Worm (Caenorhabditis elegans): ENCODE measurements around the gene ptr-8.
A peak's percentile ranks its signal among the peaks of the same experiment; 100 is the strongest.

The ptr-8 gene

DNA sequence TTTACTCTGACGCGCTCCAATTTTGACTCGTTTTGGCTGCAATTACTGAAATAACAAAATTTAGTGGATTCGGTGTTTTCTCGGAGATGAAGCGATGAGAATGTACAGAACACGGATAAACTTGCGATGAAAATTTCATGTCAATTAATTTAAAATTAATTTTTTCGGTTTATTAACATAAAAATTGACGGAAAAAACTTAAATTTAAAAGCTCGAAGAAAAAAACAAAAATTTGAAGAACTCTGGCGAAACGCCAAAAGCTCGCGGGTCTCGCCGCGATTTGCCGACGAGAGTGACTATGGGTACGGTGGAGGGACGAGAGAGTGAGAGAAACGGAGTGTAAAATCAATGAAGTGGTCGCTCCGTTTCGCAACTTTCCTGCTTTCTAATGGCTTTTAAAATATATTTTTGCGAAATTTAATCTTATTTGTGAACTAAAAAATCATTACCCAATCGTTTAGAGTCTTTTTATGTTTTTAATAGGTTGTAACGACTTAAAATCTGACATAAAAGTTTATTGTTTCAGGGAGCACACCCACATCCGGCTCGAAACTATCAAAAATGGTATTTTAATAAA lies 20.3 kb upstream of the ptr-8 start, which contains the start of the genes gmps-1 and cap-2 (continued):
- peak; percentile 81 for TF ChIP-seq ceh-32 (tag; optimal IDR thresholded peaks at IDR 0.05; ENCODE audit: poor library complexity)
- TF ChIP-seq sdz-12 (GFP tag; optimal IDR thresholded peaks at IDR 0.05) = peak; percentile 33
- no peak for TF ChIP-seq unc-39 (tag; optimal IDR thresholded peaks at IDR 0.05)
- peak; percentile 42 to 91 for TF ChIP-seq daf-16 (GFP tag; optimal IDR thresholded peaks at IDR 0.05)
- peak; percentile 60 for TF ChIP-seq daf-16 (tag; optimal IDR thresholded peaks at IDR 0.05)
- TF ChIP-seq hlh-30 (tag; optimal IDR thresholded peaks at IDR 0.05; ENCODE audit: insufficient read depth) = peak; percentile 92
- peak; percentile 95 for TF ChIP-seq ceh-20 (GFP tag; IDR thresholded peaks at IDR 0.05)
- TF ChIP-seq hmg-1.1 (GFP tag; IDR thresholded peaks at IDR 0.05) = peak; percentile 98
- TF ChIP-seq nhr-6 (tag; optimal IDR thresholded peaks at IDR 0.05) = peak; percentile 93
- TF ChIP-seq duxl-1 (tag; optimal IDR thresholded peaks at IDR 0.05; ENCODE audit: poor library complexity) = peak; percentile 94
- peak; percentile 70 for TF ChIP-seq unc-130 (GFP tag; optimal IDR thresholded peaks at IDR 0.05)
- TF ChIP-seq aly-2 (tag; optimal IDR thresholded peaks at IDR 0.05) = no peak
- no peak for TF ChIP-seq daf-8 (GFP tag; IDR thresholded peaks at IDR 0.05)
- peak; percentile 93 for TF ChIP-seq nhr-11 (tag; optimal IDR thresholded peaks at IDR 0.05)
- peak; percentile 86 for TF ChIP-seq zfp-3 (GFP tag; conservative IDR thresholded peaks at IDR 0.05)
- TF ChIP-seq hif-1 (tag; optimal IDR thresholded peaks at IDR 0.05) = peak; percentile 68 to 87
- no peak for TF ChIP-seq snpc-4 (tag; optimal IDR thresholded peaks at IDR 0.05)
- no peak for TF ChIP-seq ceh-82 (tag; optimal IDR thresholded peaks at IDR 0.05)
- TF ChIP-seq nhr-48 (tag; optimal IDR thresholded peaks at IDR 0.05) = peak; percentile 90
- TF ChIP-seq nhr-42 (GFP tag; IDR thresholded peaks at IDR 0.05) = peak; percentile 94
- peak; percentile 95 for TF ChIP-seq rbr-2 (tag; optimal IDR thresholded peaks at IDR 0.05)
- peak; percentile 12 for TF ChIP-seq pqm-1 (tag; optimal IDR thresholded peaks at IDR 0.05)
- peak; percentile 100 for TF ChIP-seq lsy-2 (tag; optimal IDR thresholded peaks at IDR 0.05)
- TF ChIP-seq nhr-28 (tag; optimal IDR thresholded peaks at IDR 0.05) = peak; percentile 87
- TF ChIP-seq lim-7 (GFP tag; IDR thresholded peaks at IDR 0.05) = no peak
- no peak for TF ChIP-seq ceh-62 (tag; optimal IDR thresholded peaks at IDR 0.05)
- TF ChIP-seq ceh-44 (GFP tag; IDR thresholded peaks at IDR 0.05) = no peak
- TF ChIP-seq mdl-1 (tag; optimal IDR thresholded peaks at IDR 0.05) = peak; percentile 61 to 78
- TF ChIP-seq ctbp-1 (GFP tag; IDR thresholded peaks at IDR 0.05) = peak; percentile 97
- peak; percentile 96 for TF ChIP-seq aha-1 (tag)
- TF ChIP-seq php-3 (GFP tag; IDR thresholded peaks at IDR 0.05) = peak; percentile 83
- peak; percentile 34 for TF ChIP-seq zag-1 (tag; optimal IDR thresholded peaks at IDR 0.05)
- no peak for TF ChIP-seq daf-12 (tag; optimal IDR thresholded peaks at IDR 0.05)
- TF ChIP-seq mxl-3 (GFP tag; optimal IDR thresholded peaks at IDR 0.05) = peak; percentile 48
- peak; percentile 75 for TF ChIP-seq snpc-1.2 (GFP tag; IDR thresholded peaks at IDR 0.05)
- TF ChIP-seq nhr-25 (tag; optimal IDR thresholded peaks at IDR 0.05; ENCODE audit: borderline replicate concordance, insufficient read depth) = peak; percentile 49
- TF ChIP-seq Y48G9A.11 (GFP tag; IDR thresholded peaks at IDR 0.05) = peak; percentile 78
- peak; percentile 99 for TF ChIP-seq dve-1 (tag; optimal IDR thresholded peaks at IDR 0.05; ENCODE audit: insufficient read depth)
- TF ChIP-seq lin-15B (tag; optimal IDR thresholded peaks at IDR 0.05) = peak; percentile 43
- peak; percentile 1 for TF ChIP-seq nhr-237 (tag; optimal IDR thresholded peaks at IDR 0.05)
- TF ChIP-seq Y105C5A.15 (GFP tag; IDR thresholded peaks at IDR 0.05) = peak; percentile 56; the same call in 1 of the 2 replicates
- peak; percentile 92 for TF ChIP-seq spr-3 (GFP tag; optimal IDR thresholded peaks at IDR 0.05)
- TF ChIP-seq ceh-28 (tag; optimal IDR thresholded peaks at IDR 0.05) = peak; percentile 75
- peak; percentile 95 for TF ChIP-seq hlh-11 (tag; optimal IDR thresholded peaks at IDR 0.05)
- peak; percentile 91 for TF ChIP-seq dpl-1 (GFP tag; optimal IDR thresholded peaks at IDR 0.05)
- TF ChIP-seq ZK546.5 (tag; optimal IDR thresholded peaks at IDR 0.05) = peak in 1 of 2 experiments; percentile 20
- peak; percentile 67 for TF ChIP-seq lin-39 (tag; optimal IDR thresholded peaks at IDR 0.05)
- peak; percentile 54 for TF ChIP-seq ama-1 (optimal IDR thresholded peaks at IDR 0.05)
- TF ChIP-seq D1046.2 (GFP tag; IDR thresholded peaks at IDR 0.05) = peak; percentile 7; the same call in 1 of the 2 replicates
- TF ChIP-seq vab-7 (GFP tag; IDR thresholded peaks at IDR 0.05) = peak; percentile 80
- peak; percentile 92 for TF ChIP-seq egl-43 (GFP tag; IDR thresholded peaks at IDR 0.05)

Measured in whole organism, L4 larva.